Worm (Caenorhabditis elegans): ENCODE measurements around the gene stn-2.

The stn-2 gene

ce11 chrX:7715463-7715862 lies 35.0 kb upstream of the stn-2 start (continued):
- no peak for TF ChIP-seq pqm-1 (tag; optimal IDR thresholded peaks at IDR 0.05)
- TF ChIP-seq lin-39 (tag; optimal IDR thresholded peaks at IDR 0.05) = no peak
- no peak for TF ChIP-seq blmp-1 (tag; optimal IDR thresholded peaks at IDR 0.05)
- TF ChIP-seq isw-1 (GFP tag; IDR thresholded peaks at IDR 0.05) = no peak
- TF ChIP-seq nhr-28 (tag; optimal IDR thresholded peaks at IDR 0.05) = no peak
- TF ChIP-seq C04F5.9 (tag; optimal IDR thresholded peaks at IDR 0.05) = no peak
- peak; percentile 32 for TF ChIP-seq snu-23 (GFP tag; optimal IDR thresholded peaks at IDR 0.05)
- peak; percentile 56 for TF ChIP-seq unc-130 (tag; optimal IDR thresholded peaks at IDR 0.05)
- TF ChIP-seq mdl-1 (tag; optimal IDR thresholded peaks at IDR 0.05) = peak in 1 of 2 experiments; percentile 25
- no peak for TF ChIP-seq egl-27 (tag; optimal IDR thresholded peaks at IDR 0.05)
- TF ChIP-seq efl-1 (optimal IDR thresholded peaks at IDR 0.05) = no peak
- no peak for TF ChIP-seq efl-1 (GFP tag; optimal IDR thresholded peaks at IDR 0.05 in 1 of 2)
- no peak for TF ChIP-seq C16A3.4 (tag; optimal IDR thresholded peaks at IDR 0.05)
- no peak for TF ChIP-seq vab-15 (tag; optimal IDR thresholded peaks at IDR 0.05)
- TF ChIP-seq elt-2 (tag; optimal IDR thresholded peaks at IDR 0.05) = no peak
- TF ChIP-seq tlp-1 (tag; optimal IDR thresholded peaks at IDR 0.05) = no peak
- TF ChIP-seq nhr-12 (tag; optimal IDR thresholded peaks at IDR 0.05) = no peak
- TF ChIP-seq sox-4 (tag; optimal IDR thresholded peaks at IDR 0.05) = no peak
- no peak for TF ChIP-seq nhr-237 (tag; optimal IDR thresholded peaks at IDR 0.05)
- TF ChIP-seq tbx-2 (tag; optimal IDR thresholded peaks at IDR 0.05) = peak; percentile 19
- no peak for TF ChIP-seq F16B12.6 (tag; optimal IDR thresholded peaks at IDR 0.05)
- peak; percentile 17 for TF ChIP-seq dsc-1 (tag; optimal IDR thresholded peaks at IDR 0.05)
- no peak for TF ChIP-seq ztf-11 (tag; optimal IDR thresholded peaks at IDR 0.05)
- no peak for TF ChIP-seq pax-3 (tag; optimal IDR thresholded peaks at IDR 0.05)

DNA sequence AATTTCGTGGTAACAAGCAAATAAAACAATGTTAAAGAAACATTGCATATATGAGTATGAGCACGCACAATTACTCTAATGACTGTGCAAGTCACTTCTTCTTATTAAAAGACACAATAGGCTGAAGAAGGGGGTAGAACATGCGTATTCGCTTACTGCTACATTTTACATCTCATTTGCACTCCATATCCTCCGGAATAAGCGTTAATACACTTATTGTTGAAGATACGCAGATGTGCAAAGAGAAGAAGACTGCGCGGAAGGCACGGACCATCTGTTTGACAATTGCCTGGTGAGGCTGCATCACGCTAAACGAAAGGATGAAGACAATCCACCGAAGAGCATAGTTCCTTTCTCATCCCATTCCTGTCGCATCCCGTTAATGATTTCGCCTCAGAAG lies 32.5 kb upstream of the stn-2 start:
- TF ChIP-seq aha-1 (tag; optimal IDR thresholded peaks at IDR 0.05) = no peak
- TF ChIP-seq lin-14 (GFP tag; optimal IDR thresholded peaks at IDR 0.05) = peak; percentile 37

DNA sequence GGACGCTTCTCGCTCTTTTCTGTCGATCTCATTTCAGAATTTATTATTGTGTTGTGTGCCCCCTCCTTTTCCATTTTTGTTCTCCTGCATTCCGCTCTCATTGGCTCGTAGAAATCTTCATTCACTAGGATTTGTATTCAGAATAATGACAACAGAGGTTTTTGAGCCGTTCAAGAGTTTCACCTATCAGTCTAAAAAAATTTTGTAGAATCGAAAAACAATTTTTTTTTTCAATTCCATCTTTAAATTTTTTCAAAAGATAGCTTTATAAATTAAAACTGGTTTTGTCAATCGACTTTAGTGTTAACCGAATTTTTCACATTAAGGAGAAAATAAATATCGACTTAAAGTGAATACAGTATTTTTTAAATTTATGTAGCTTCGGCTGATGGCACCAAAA lies 30.2 kb upstream of the stn-2 start, which contains the start of gene K09F5.4:
TSS of gene K09F5.4 (minus strand) at position 101 of the 400 bp plus-strand sequence.
- TF ChIP-seq swsn-7 (tag; optimal IDR thresholded peaks at IDR 0.05) (no peak), nhr-237 (tag; optimal IDR thresholded peaks at IDR 0.05) (no peak), sptf-1 (tag; optimal IDR thresholded peaks at IDR 0.05) (no peak), snpc-4 (tag; optimal IDR thresholded peaks at IDR 0.05) (no peak), nhr-90 (tag; optimal IDR thresholded peaks at IDR 0.05; ENCODE audit: poor library complexity) (no peak), ceh-88 (GFP tag; IDR thresholded peaks at IDR 0.05) (no peak), ztf-4 (tag; optimal IDR thresholded peaks at IDR 0.05) (no peak), nhr-84 (tag; optimal IDR thresholded peaks at IDR 0.05) (no peak), hpl-2 (GFP tag; optimal IDR thresholded peaks at IDR 0.05) (no peak), pag-3 (tag; optimal IDR thresholded peaks at IDR 0.05; ENCODE audit: borderline replicate concordance, insufficient read depth) (no peak), aly-2 (tag; optimal IDR thresholded peaks at IDR 0.05) (no peak), ceh-8 (GFP tag; optimal IDR thresholded peaks at IDR 0.05) (no peak), dsc-1 (tag; optimal IDR thresholded peaks at IDR 0.05) (no peak), ceh-63 (GFP tag; optimal IDR thresholded peaks at IDR 0.05) (no peak), C34B4.2 (tag; optimal IDR thresholded peaks at IDR 0.05) (no peak)

ce11 chrX:7710187-7710586 lies 29.8 kb upstream of the stn-2 start:
- TF ChIP-seq fkh-8 (tag; optimal IDR thresholded peaks at IDR 0.05) (peak; percentile 44), mab-9 (GFP tag; IDR thresholded peaks at IDR 0.05) (0 out of 2 replicates have a peak, but pooled peaks have one; percentile 30), fkh-10 (GFP tag; optimal IDR thresholded peaks at IDR 0.05) (no peak), lin-14 (GFP tag; optimal IDR thresholded peaks at IDR 0.05) (peak; percentile 57)

Measured in whole organism, L1 larva.